Worm (Caenorhabditis elegans): Measurements from ENCODE around the gene col-122.

DNA sequence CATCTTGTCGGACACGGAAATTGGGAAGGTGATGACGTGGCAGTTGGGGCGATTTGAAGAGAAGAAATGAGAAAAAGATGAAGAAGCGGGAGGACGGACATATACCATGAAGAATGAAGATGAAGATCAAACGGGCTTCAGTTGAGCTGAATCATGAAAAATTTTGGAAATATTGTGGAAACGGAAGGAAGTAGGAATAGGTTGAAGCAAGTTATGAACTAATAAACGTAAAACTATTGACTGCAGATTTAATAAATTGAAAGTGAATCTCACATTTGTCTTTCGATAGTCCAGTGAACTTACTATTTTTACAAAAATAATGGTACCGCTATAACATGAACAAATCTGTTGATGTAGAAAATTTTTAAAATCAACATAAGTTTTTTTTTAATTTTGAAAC, 3.3 kb downstream of the col-122 start, which contains the start of gene lron-14:
- TF ChIP-seq tab-1 (GFP tag; IDR thresholded peaks at IDR 0.05) (no peak), ztf-29 (GFP tag; IDR thresholded peaks at IDR 0.05) (no peak), med-1 (GFP tag; optimal IDR thresholded peaks at IDR 0.05; ENCODE audit: insufficient read depth) (no peak), ztf-23 (GFP tag; IDR thresholded peaks at IDR 0.05) (no peak), ref-1 (GFP tag; conservative IDR thresholded peaks at IDR 0.05) (no peak), flt-1 (GFP tag; IDR thresholded peaks at IDR 0.05) (no peak), klf-2 (GFP tag; conservative IDR thresholded peaks at IDR 0.05) (no peak)

Data from whole organism, midembryonic.